Fruit fly (Drosophila melanogaster) whole organism, embryonic: ENCODE data around the gene Hexo1.

ENCODE experiments used
- Bgb ChIP-seq: fragments of 200-800 bp; sonication (Bioruptor generic); IDR thresholded peaks from 2 replicates; pipeline ENCODE4 v1.3.6; 2022; ENCODE audit warnings: missing biosample characterization, missing genetic modification characterization; ENCODE audit not compliant: partially characterized antibody
- BtbVII ChIP-seq: fragments of 200-800 bp; sonication (Bioruptor generic); optimal IDR thresholded peaks from 3 replicates; lab custom pipeline; 2017; ENCODE audit warnings: missing biosample characterization, mild to moderate bottlenecking, missing genetic modification characterization
- Bteb2 ChIP-seq: fragments of 200-800 bp; sonication (Bioruptor generic); optimal IDR thresholded peaks from 2 replicates; lab custom pipeline; 2016; ENCODE audit warnings: missing biosample characterization, missing genetic modification characterization
- C15 ChIP-seq: fragments of 200-800 bp; sonication (Bioruptor generic); IDR thresholded peaks from 3 replicates; pipeline ENCODE4 v1.3.6; 2022; ENCODE audit warnings: missing biosample characterization, missing genetic modification characterization
- CG10959 ChIP-seq: fragments of 200-800 bp; sonication (Bioruptor generic); IDR thresholded peaks from 2 replicates; pipeline ENCODE4 v1.3.6; 2022; ENCODE audit warnings: missing biosample characterization, missing genetic modification characterization
- CG11085 ChIP-seq: fragments of 200-800 bp; sonication (Bioruptor generic); IDR thresholded peaks from 2 replicates; pipeline ENCODE4 v1.3.6; 2022; ENCODE audit warnings: missing biosample characterization, missing genetic modification characterization
- CG11560 ChIP-seq: fragments of 200-800 bp; sonication (Bioruptor generic); IDR thresholded peaks from 3 replicates; pipeline ENCODE4 v1.3.6; 2022; ENCODE audit warnings: missing biosample characterization, missing genetic modification characterization
- CG12219 ChIP-seq: fragments of 200-800 bp; sonication (Bioruptor generic); optimal IDR thresholded peaks from 3 replicates; lab custom pipeline; 2018; ENCODE audit warnings: missing biosample characterization, mild to moderate bottlenecking, missing genetic modification characterization
- CG12391 ChIP-seq: fragments of 200-800 bp; sonication (Bioruptor generic); optimal IDR thresholded peaks from 3 replicates; lab custom pipeline; 2018; ENCODE audit warnings: missing biosample characterization, mild to moderate bottlenecking, missing genetic modification characterization, moderate library complexity
- CG13296 ChIP-seq: fragments of 200-800 bp; sonication (Bioruptor generic); optimal IDR thresholded peaks from 3 replicates; lab custom pipeline; 2018; ENCODE audit warnings: missing biosample characterization, mild to moderate bottlenecking, missing genetic modification characterization
- CG14710 ChIP-seq: fragments of 200-800 bp; sonication (Bioruptor generic); optimal IDR thresholded peaks from 3 replicates; lab custom pipeline; 2019; ENCODE audit warnings: missing biosample characterization, mild to moderate bottlenecking, missing genetic modification characterization, moderate library complexity
- CG17612 ChIP-seq: fragments of 200-800 bp; sonication (Bioruptor generic); IDR thresholded peaks from 2 replicates; pipeline ENCODE4 v1.3.6; 2022; ENCODE audit warnings: missing biosample characterization, missing genetic modification characterization
- CG2120 ChIP-seq: fragments of 200-800 bp; sonication (Bioruptor generic); optimal IDR thresholded peaks from 3 replicates; lab custom pipeline; 2016; ENCODE audit warnings: missing biosample characterization, missing genetic modification characterization
- CG2712 ChIP-seq: fragments of 200-800 bp; optimal IDR thresholded peaks from 3 replicates; lab custom pipeline; 2019; ENCODE audit warnings: missing biosample characterization, mild to moderate bottlenecking, missing genetic modification characterization, moderate library complexity
- CG3163 ChIP-seq: fragments of 200-800 bp; sonication (Bioruptor generic); optimal IDR thresholded peaks from 3 replicates; lab custom pipeline; 2016; ENCODE audit warnings: missing biosample characterization, missing genetic modification characterization
- CG3281 ChIP-seq: fragments of 200-800 bp; sonication (Bioruptor generic); optimal IDR thresholded peaks from 3 replicates; lab custom pipeline; 2017; ENCODE audit warnings: missing biosample characterization, mild to moderate bottlenecking, missing genetic modification characterization
- CG33213 ChIP-seq: fragments of 200-800 bp; sonication (Bioruptor generic); optimal IDR thresholded peaks from 3 replicates; lab custom pipeline; 2016; ENCODE audit warnings: missing biosample characterization, missing genetic modification characterization
- CG3726 ChIP-seq: fragments of 200-800 bp; sonication (Bioruptor generic); IDR thresholded peaks from 3 replicates; pipeline ENCODE4, ENCODE4 v1.3.6; 2022; ENCODE audit warnings: missing biosample characterization, missing genetic modification characterization
- CG6683 ChIP-seq: fragments of 200-800 bp; sonication (Bioruptor generic); optimal IDR thresholded peaks from 2 replicates; lab custom pipeline; 2017; ENCODE audit warnings: missing biosample characterization, mild to moderate bottlenecking, missing genetic modification characterization, missing genetic modification reagents
- CG9609 ChIP-seq: fragments of 200-800 bp; sonication (Bioruptor generic); optimal IDR thresholded peaks from 3 replicates; lab custom pipeline; 2016; ENCODE audit warnings: missing biosample characterization, missing genetic modification characterization
- CTCF ChIP-seq: fragments of 200-800 bp; sonication (Bioruptor generic); optimal IDR thresholded peaks from 2 replicates; lab custom pipeline; 2017; ENCODE audit warnings: missing biosample characterization, mild to moderate bottlenecking, missing genetic modification characterization, moderate library complexity
- Chrac-16 ChIP-seq: fragments of 200-800 bp; sonication (Bioruptor generic); optimal IDR thresholded peaks from 3 replicates; lab custom pipeline; 2016; ENCODE audit warnings: missing biosample characterization, missing genetic modification characterization
- Doc3 ChIP-seq: fragments of 200-800 bp; sonication (Bioruptor generic); IDR thresholded peaks from 3 replicates; pipeline ENCODE4 v1.3.6; 2022; ENCODE audit warnings: missing biosample characterization, missing genetic modification characterization; ENCODE audit not compliant: partially characterized antibody
- Dp ChIP-seq: fragments of 200-800 bp; sonication (Bioruptor generic); optimal IDR thresholded peaks from 2 replicates; lab custom pipeline; 2018; ENCODE audit warnings: missing biosample characterization, mild to moderate bottlenecking, missing genetic modification characterization, moderate library complexity
- Fer2 ChIP-seq: fragments of 200-800 bp; sonication (Bioruptor generic); optimal IDR thresholded peaks from 2 replicates; lab custom pipeline; 2018; ENCODE audit warnings: missing biosample characterization, mild to moderate bottlenecking, missing genetic modification characterization, moderate library complexity
- HmgD ChIP-seq: fragments of 200-800 bp; sonication (Bioruptor generic); optimal IDR thresholded peaks from 3 replicates; lab custom pipeline; 2016; ENCODE audit warnings: missing biosample characterization, missing genetic modification characterization
- Mad ChIP-seq: fragments of 200-800 bp; sonication (Bioruptor generic); optimal IDR thresholded peaks from 2 replicates; lab custom pipeline; 2016; ENCODE audit warnings: missing biosample characterization, missing genetic modification characterization
- NfI ChIP-seq: fragments of 200-800 bp; sonication (Bioruptor generic); optimal IDR thresholded peaks from 3 replicates; lab custom pipeline; 2018; ENCODE audit warnings: missing biosample characterization, mild to moderate bottlenecking, missing genetic modification characterization, moderate library complexity
- Six4 ChIP-seq: fragments of 200-800 bp; sonication (Bioruptor generic); optimal IDR thresholded peaks from 2 replicates; lab custom pipeline; 2016; ENCODE audit warnings: missing biosample characterization, missing genetic modification characterization
- aop ChIP-seq: fragments of 200-800 bp; sonication (Bioruptor generic); IDR thresholded peaks from 2 replicates; pipeline ENCODE4 v1.3.6; 2022; ENCODE audit warnings: missing biosample characterization, missing genetic modification characterization
- bab2 ChIP-seq: fragments of 200-800 bp; sonication (Bioruptor generic); optimal IDR thresholded peaks from 2 replicates; lab custom pipeline; 2016; ENCODE audit warnings: missing biosample characterization, missing genetic modification characterization
- bigmax ChIP-seq: fragments of 200-800 bp; sonication (Bioruptor generic); optimal IDR thresholded peaks from 2 replicates; lab custom pipeline; 2018; ENCODE audit warnings: missing biosample characterization, mild to moderate bottlenecking, missing genetic modification characterization
- bowl ChIP-seq: fragments of 200-800 bp; sonication (Bioruptor generic); IDR thresholded peaks from 2 replicates; pipeline ENCODE4 v1.3.6; 2022; ENCODE audit warnings: missing biosample characterization, missing genetic modification characterization
- br ChIP-seq: fragments of >200 bp; optimal IDR thresholded peaks from 2 replicates; lab custom pipeline; 2017
- dan ChIP-seq: fragments of 200-800 bp; sonication (Bioruptor generic); IDR thresholded peaks from 2 replicates; pipeline ENCODE4 v1.3.6; 2022; ENCODE audit warnings: missing biosample characterization, missing genetic modification characterization
- dm ChIP-seq: fragments of 200-800 bp; sonication (Bioruptor generic); optimal IDR thresholded peaks from 3 replicates; lab custom pipeline; 2016; ENCODE audit warnings: missing biosample characterization, missing genetic modification characterization
- esg ChIP-seq: fragments of 200-800 bp; sonication (Bioruptor generic); conservative IDR thresholded peaks from 2 replicates; pipeline ENCODE4 v1.3.6; 2022; ENCODE audit warnings: missing biosample characterization, missing genetic modification characterization
- fd3F ChIP-seq: fragments of 200-800 bp; sonication (Bioruptor generic); optimal IDR thresholded peaks from 2 replicates; lab custom pipeline; 2018; ENCODE audit warnings: missing biosample characterization, mild to moderate bottlenecking, missing genetic modification characterization, moderate library complexity
- fd96Cb ChIP-seq: fragments of 200-800 bp; sonication (Bioruptor generic); optimal IDR thresholded peaks from 2 replicates; lab custom pipeline; 2018; ENCODE audit warnings: missing biosample characterization, mild to moderate bottlenecking, missing genetic modification characterization, moderate library complexity
- grn ChIP-seq: fragments of 200-800 bp; sonication (Bioruptor generic); optimal IDR thresholded peaks from 3 replicates; lab custom pipeline; 2017; ENCODE audit warnings: missing biosample characterization, missing genetic modification characterization
- hb ChIP-seq: fragments of 200-800 bp; sonication (Bioruptor generic); IDR thresholded peaks from 3 replicates; pipeline ENCODE4 v1.3.6; 2022; ENCODE audit warnings: missing biosample characterization, missing genetic modification characterization; ENCODE audit not compliant: partially characterized antibody
- mam ChIP-seq: fragments of 200-800 bp; sonication (Bioruptor generic); optimal IDR thresholded peaks from 3 replicates; lab custom pipeline; 2016; ENCODE audit warnings: missing biosample characterization, missing genetic modification characterization
- run ChIP-seq: fragments of 200-800 bp; sonication (Bioruptor generic); optimal IDR thresholded peaks from 3 replicates; lab custom pipeline; 2018; ENCODE audit warnings: missing biosample characterization, mild to moderate bottlenecking, missing genetic modification characterization
- sim ChIP-seq: fragments of 200-800 bp; sonication (Bioruptor generic); IDR thresholded peaks from 2 replicates; pipeline ENCODE4 v1.3.6; 2022; ENCODE audit warnings: missing biosample characterization, missing genetic modification characterization
- sima ChIP-seq: fragments of 200-800 bp; sonication (Bioruptor generic); optimal IDR thresholded peaks from 2 replicates; lab custom pipeline; 2016; ENCODE audit warnings: missing biosample characterization, missing genetic modification characterization
- tio ChIP-seq: fragments of 200-800 bp; sonication (Bioruptor generic); optimal IDR thresholded peaks from 2 replicates; lab custom pipeline; 2017; ENCODE audit warnings: missing biosample characterization, missing genetic modification characterization, inconsistent platforms
- vnd ChIP-seq: fragments of 200-800 bp; sonication (Bioruptor generic); IDR thresholded peaks from 3 replicates; pipeline ENCODE4 v1.3.6; 2022; ENCODE audit warnings: missing biosample characterization, missing genetic modification characterization; ENCODE audit not compliant: partially characterized antibody
- wdn ChIP-seq: fragments of 200-800 bp; sonication (Bioruptor generic); IDR thresholded peaks from 2 replicates; pipeline ENCODE4 v1.3.6; 2022; ENCODE audit warnings: missing biosample characterization, missing genetic modification characterization
- z ChIP-seq: fragments of 200-800 bp; sonication (Bioruptor generic); IDR thresholded peaks from 3 replicates; pipeline ENCODE4 v1.3.6; 2022; ENCODE audit warnings: missing biosample characterization, missing genetic modification characterization
- zfh2 ChIP-seq: fragments of 200-800 bp; sonication (Bioruptor generic); optimal IDR thresholded peaks from 2 replicates; lab custom pipeline; 2016; ENCODE audit warnings: missing biosample characterization, missing genetic modification characterization

Hexo1 gene

DNA sequence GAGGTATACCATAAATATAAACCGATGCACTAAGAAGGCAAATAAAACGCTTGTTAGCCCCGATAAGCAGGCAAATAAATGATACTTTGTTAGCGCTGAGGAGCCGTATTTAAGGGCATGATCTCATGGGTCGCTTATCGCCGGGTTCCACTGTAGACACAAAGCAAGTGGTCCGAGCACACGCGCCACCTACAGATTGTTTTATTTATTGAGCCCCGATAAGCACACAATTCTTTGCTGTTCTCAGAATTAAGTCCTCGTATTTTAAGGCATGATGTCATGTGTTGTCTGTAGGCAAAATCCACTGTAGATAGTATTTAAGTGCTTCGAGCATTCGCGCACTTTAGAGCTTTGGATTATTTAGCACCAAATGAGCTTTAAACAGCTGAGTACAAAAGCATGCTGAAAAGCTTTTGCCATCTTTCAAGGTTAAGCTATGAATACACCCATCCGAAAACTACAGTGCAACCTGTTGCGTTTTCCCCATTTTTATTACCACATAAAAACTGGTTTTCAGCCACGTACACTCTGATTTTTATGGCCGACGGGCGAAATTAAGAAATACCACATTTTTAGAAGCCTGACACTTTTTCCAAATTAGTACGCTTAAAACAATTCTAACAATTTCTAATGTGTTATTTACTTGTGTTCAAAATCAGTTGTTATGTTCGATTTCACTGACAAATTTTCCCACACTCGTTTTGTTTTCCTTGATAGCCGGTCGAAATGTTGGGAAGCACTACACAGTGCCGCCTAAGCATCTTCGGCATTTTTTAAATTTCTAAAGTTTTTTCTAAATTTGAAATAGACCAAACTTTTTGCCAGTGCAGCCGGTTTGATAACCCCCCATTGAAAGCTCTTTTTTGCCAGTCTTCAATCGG lies 48.8 kb upstream of the Hexo1 start, which contains the start of gene Sqor (continued):
- TF ChIP-seq run (peak; percentile 79), mam (GFP tag; lab: Kevin White, UChicago) (peak; percentile 90), Bgb (GFP tag; lab: Robert Waterston, UW) (peak; percentile 36; the same call in 1 of the 2 replicates), CG2712 (tag; lab: Kevin White, UChicago) (peak; percentile 79), tio (GFP tag; lab: Kevin White, UChicago) (no peak), fd3F (peak; percentile 86), grn (GFP tag; lab: Kevin White, UChicago) (peak; percentile 8), bigmax (GFP tag; lab: Kevin White, UChicago) (no peak), Dp (GFP tag; lab: Kevin White, UChicago) (peak; percentile 23), CG3163 (GFP tag; lab: Kevin White, UChicago) (peak; percentile 70), hb (GFP tag; lab: Robert Waterston, UW) (no peak), vnd (GFP tag; lab: Robert Waterston, UW) (no peak), CG6683 (GFP tag; lab: Kevin White, UChicago) (peak; percentile 60), dm (GFP tag; lab: Kevin White, UChicago) (peak; percentile 74), aop (GFP tag; lab: Robert Waterston, UW) (peak; percentile 73; the same call in 1 of the 2 replicates), C15 (GFP tag; lab: Robert Waterston, UW) (peak; percentile 77), Doc3 (GFP tag; lab: Robert Waterston, UW) (no peak), CG17612 (GFP tag; lab: Robert Waterston, UW) (peak; percentile 24; the same call in 1 of the 2 replicates), CG3281 (GFP tag; lab: Kevin White, UChicago) (peak; percentile 93), HmgD (peak; percentile 82), bowl (GFP tag; lab: Robert Waterston, UW) (peak; percentile 61), CG33213 (GFP tag; lab: Kevin White, UChicago) (peak; percentile 79), CG14710 (tag; lab: Kevin White, UChicago) (peak; percentile 21), fd96Cb (tag; lab: Kevin White, UChicago) (peak; percentile 73), CG12219 (GFP tag; lab: Kevin White, UChicago) (peak; percentile 81), bab2 (GFP tag; lab: Kevin White, UChicago) (peak; percentile 71), sima (GFP tag; lab: Kevin White, UChicago) (peak; percentile 53), Six4 (peak; percentile 32), NfI (GFP tag; lab: Kevin White, UChicago) (peak; percentile 92), Mad (GFP tag; lab: Kevin White, UChicago) (peak; percentile 76), dan (no peak), CTCF (GFP tag; lab: Kevin White, UChicago) (peak; percentile 89), CG3726 (GFP tag; lab: Robert Waterston, UW) (peak; percentile 76; the same call in 2 of the 3 replicates), CG13296 (GFP tag; lab: Kevin White, UChicago) (peak; percentile 93), Chrac-16 (GFP tag; lab: Kevin White, UChicago) (peak; percentile 68), CG9609 (GFP tag; lab: Kevin White, UChicago) (peak; percentile 89), br (lab: Kevin White, UChicago) (no peak), CG12391 (tag; lab: Kevin White, UChicago) (peak; percentile 84), zfh2 (GFP tag; lab: Kevin White, UChicago) (peak; percentile 93), Bteb2 (GFP tag; lab: Kevin White, UChicago) (peak; percentile 85), z (GFP tag; lab: Robert Waterston, UW) (no peak), CG11560 (0 out of 3 replicates have a peak, but pooled peaks have one; percentile 53), sim (GFP tag; lab: Robert Waterston, UW) (0 out of 2 replicates have a peak, but pooled peaks have one; percentile 26), CG10959 (GFP tag; lab: Robert Waterston, UW) (no peak), wdn (GFP tag; lab: Robert Waterston, UW) (peak; percentile 70), BtbVII (GFP tag; lab: Kevin White, UChicago) (peak; percentile 90), Fer2 (tag; lab: Kevin White, UChicago) (peak; percentile 66), esg (GFP tag; lab: Robert Waterston, UW) (peak; percentile 77), CG11085 (GFP tag; lab: Robert Waterston, UW) (no peak; the same call in 1 of the 2 replicates), CG2120 (GFP tag; lab: Kevin White, UChicago) (peak; percentile 92)
